Fruit fly (Drosophila melanogaster): Measurements from ENCODE around the gene Rad9.

dm6 chr3L:18890283-18891175, 18.2 kb upstream of the Rad9 start, which contains the start of gene CG3961:
- TF ChIP-seq CTCF (optimal IDR thresholded peaks at IDR 0.05): no peak
- TF ChIP-seq CG8478 (optimal IDR thresholded peaks at IDR 0.05): no peak

All from S2 (cell line).